Worm (Caenorhabditis elegans) whole organism, late embryonic: ENCODE results near the gene hst-6.

Experiments
- C38D4.7 ChIP-seq: fragments of 200-800 bp; sonication (Bioruptor generic); optimal IDR thresholded peaks from 2 replicates; lab custom pipeline; 2018; ENCODE audit warnings: mild to moderate bottlenecking, missing genetic modification characterization, moderate library complexity, missing compliant biosample characterization
- K02D7.2 ChIP-seq: sonication (generic microtip); optimal IDR thresholded peaks from 2 replicates; lab custom pipeline; 2017; ENCODE audit warnings: mild to moderate bottlenecking, missing genetic modification characterization, missing compliant biosample characterization
- K09A11.1 ChIP-seq: sonication (generic microtip); optimal IDR thresholded peaks from 2 replicates; lab custom pipeline; 2017; ENCODE audit warnings: antibody characterized with exemption, mild to moderate bottlenecking, missing genetic modification characterization, missing compliant biosample characterization; ENCODE audit not compliant: insufficient read depth
- T23F11.4 ChIP-seq: fragments of 200-800 bp; sonication (Bioruptor generic); optimal IDR thresholded peaks from 2 replicates; lab custom pipeline; 2018; ENCODE audit warnings: mild to moderate bottlenecking, missing genetic modification characterization, missing compliant biosample characterization
- ceh-18 ChIP-seq: sonication (generic microtip); optimal IDR thresholded peaks from 2 replicates; lab custom pipeline; 2016; ENCODE audit warnings: missing genetic modification characterization, missing compliant biosample characterization
- ceh-2 ChIP-seq: sonication (generic microtip); optimal IDR thresholded peaks from 2 replicates; lab custom pipeline; 2016; ENCODE audit warnings: missing genotype, missing genetic modification characterization, missing compliant biosample characterization
- ceh-22 ChIP-seq: sonication (generic microtip); optimal IDR thresholded peaks from 2 replicates; lab custom pipeline; 2017; ENCODE audit warnings: missing biosample characterization, missing genetic modification characterization
- ceh-24 ChIP-seq: sonication (generic microtip); optimal IDR thresholded peaks from 2 replicates; lab custom pipeline; 2016; ENCODE audit warnings: mild to moderate bottlenecking, missing genetic modification characterization, missing compliant biosample characterization
- ceh-30 ChIP-seq: fragments of 150-350 bp; optimal IDR thresholded peaks from 2 replicates; lab custom pipeline; 2014; ENCODE audit warnings: missing biosample characterization, missing genetic modification characterization
- ceh-31 ChIP-seq: sonication (generic microtip); optimal IDR thresholded peaks from 2 replicates; lab custom pipeline; 2016; ENCODE audit warnings: missing genetic modification characterization, missing compliant biosample characterization
- ceh-34 ChIP-seq: sonication (generic microtip); optimal IDR thresholded peaks from 2 replicates; lab custom pipeline; 2016; ENCODE audit warnings: mild to moderate bottlenecking, missing genetic modification characterization, missing compliant biosample characterization
- ceh-48 ChIP-seq: sonication (generic microtip); optimal IDR thresholded peaks from 2 replicates; lab custom pipeline; 2016; ENCODE audit warnings: missing genetic modification characterization, inconsistent platforms, missing compliant biosample characterization
- ceh-6 ChIP-seq: fragments of 200-800 bp; sonication (Bioruptor generic); optimal IDR thresholded peaks from 2 replicates; lab custom pipeline; 2018; ENCODE audit warnings: mild to moderate bottlenecking, missing genetic modification characterization, missing compliant biosample characterization
- ceh-9 ChIP-seq: sonication (generic microtip); optimal IDR thresholded peaks from 2 replicates; lab custom pipeline; 2016; ENCODE audit warnings: mild to moderate bottlenecking, missing genetic modification characterization, inconsistent platforms, missing compliant biosample characterization
- che-1 ChIP-seq: sonication (generic microtip); optimal IDR thresholded peaks from 2 replicates; lab custom pipeline; 2016; ENCODE audit warnings: mild to moderate bottlenecking, missing genetic modification characterization, missing compliant biosample characterization
- elt-2 ChIP-seq: sonication (generic microtip); optimal IDR thresholded peaks from 2 replicates; lab custom pipeline; 2016; ENCODE audit warnings: missing genetic modification reagents, missing genetic modification characterization, missing compliant biosample characterization
- ets-4 ChIP-seq: sonication (generic microtip); optimal IDR thresholded peaks from 2 replicates; lab custom pipeline; 2016; ENCODE audit warnings: missing genetic modification characterization, missing compliant biosample characterization
- eyg-1 ChIP-seq: sonication (generic microtip); optimal IDR thresholded peaks from 2 replicates; lab custom pipeline; 2016; ENCODE audit warnings: missing genotype, missing genetic modification characterization, missing compliant biosample characterization
- fkh-10 ChIP-seq: fragments of 150-350 bp; optimal IDR thresholded peaks from 2 replicates; lab custom pipeline; 2014; ENCODE audit warnings: missing biosample characterization, missing genetic modification reagents, missing genetic modification characterization
- gmeb-2 ChIP-seq: sonication (generic microtip); optimal IDR thresholded peaks from 2 replicates; lab custom pipeline; 2016; ENCODE audit warnings: missing genetic modification characterization, inconsistent platforms, missing compliant biosample characterization
- hlh-13 ChIP-seq: fragments of 200-800 bp; sonication (Bioruptor generic); optimal IDR thresholded peaks from 2 replicates; lab custom pipeline; 2018; ENCODE audit warnings: mild to moderate bottlenecking, missing genetic modification characterization, missing compliant biosample characterization
- hlh-15 ChIP-seq: sonication (generic microtip); optimal IDR thresholded peaks from 2 replicates; lab custom pipeline; 2016; ENCODE audit warnings: missing genetic modification characterization, missing compliant biosample characterization
- hlh-30 ChIP-seq: sonication (generic microtip); optimal IDR thresholded peaks from 2 replicates; lab custom pipeline; 2017; ENCODE audit warnings: antibody characterized with exemption, missing genetic modification characterization, missing compliant biosample characterization; ENCODE audit not compliant: insufficient read depth
- hlh-6 ChIP-seq: sonication (generic microtip); optimal IDR thresholded peaks from 2 replicates; lab custom pipeline; 2016; ENCODE audit warnings: missing genotype, missing genetic modification characterization, missing compliant biosample characterization
- hlh-8 ChIP-seq: sonication (generic microtip); optimal IDR thresholded peaks from 2 replicates; lab custom pipeline; 2016; ENCODE audit warnings: missing genotype, missing genetic modification characterization, missing compliant biosample characterization
- mec-3 ChIP-seq: sonication (generic microtip); optimal IDR thresholded peaks from 2 replicates; lab custom pipeline; 2016; ENCODE audit warnings: borderline replicate concordance, missing genetic modification characterization, missing compliant biosample characterization
- nfya-1 ChIP-seq: sonication (generic microtip); optimal IDR thresholded peaks from 2 replicates; lab custom pipeline; 2017; ENCODE audit warnings: missing genetic modification characterization, mild to moderate bottlenecking, missing compliant biosample characterization, antibody characterized with exemption, moderate library complexity
- nhr-232 ChIP-seq: sonication (generic microtip); optimal IDR thresholded peaks from 2 replicates; lab custom pipeline; 2016; ENCODE audit warnings: missing genetic modification characterization, missing compliant biosample characterization
- pag-3 ChIP-seq: sonication (generic microtip); optimal IDR thresholded peaks from 2 replicates; lab custom pipeline; 2016; ENCODE audit warnings: missing compliant biosample characterization, missing genetic modification characterization, borderline replicate concordance
- pax-1 ChIP-seq: fragments of 150-350 bp; optimal IDR thresholded peaks from 2 replicates; lab custom pipeline; 2014; ENCODE audit warnings: missing biosample characterization, missing genetic modification characterization
- pha-2 ChIP-seq: sonication (generic microtip); optimal IDR thresholded peaks from 2 replicates; lab custom pipeline; 2017; ENCODE audit warnings: mild to moderate bottlenecking, missing genetic modification characterization, missing compliant biosample characterization
- pha-4 ChIP-seq: fragments of 150-350 bp; optimal IDR thresholded peaks from 2 replicates; lab custom pipeline; 2018; ENCODE audit warnings: missing biosample characterization, missing genetic modification reagents, missing genetic modification characterization
- ref-2 ChIP-seq: sonication (generic microtip); optimal IDR thresholded peaks from 2 replicates; lab custom pipeline; 2016; ENCODE audit warnings: missing genetic modification characterization, missing compliant biosample characterization
- rnt-1 ChIP-seq: sonication (generic microtip); optimal IDR thresholded peaks from 2 replicates; lab custom pipeline; 2016; ENCODE audit warnings: missing genetic modification characterization, missing compliant biosample characterization
- sdc-2 ChIP-seq: sonication (generic microtip); optimal IDR thresholded peaks from 2 replicates; lab custom pipeline; 2016; ENCODE audit warnings: missing genotype, missing genetic modification characterization, missing compliant biosample characterization
- sox-2 ChIP-seq: fragments of 200-800 bp; sonication (Bioruptor generic); IDR thresholded peaks from 2 replicates; pipeline ENCODE4 v1.3.6; 2022; ENCODE audit warnings: missing genetic modification reagents, missing genetic modification characterization, missing compliant biosample characterization
- sox-4 ChIP-seq: sonication (generic microtip); optimal IDR thresholded peaks from 2 replicates; lab custom pipeline; 2017; ENCODE audit warnings: mild to moderate bottlenecking, missing genetic modification characterization, inconsistent platforms, missing compliant biosample characterization
- tbx-2 ChIP-seq: sonication (generic microtip); optimal IDR thresholded peaks from 2 replicates; lab custom pipeline; 2016; ENCODE audit warnings: missing genetic modification characterization, missing compliant biosample characterization
- tbx-7 ChIP-seq: sonication (generic microtip); optimal IDR thresholded peaks from 2 replicates; lab custom pipeline; 2016; ENCODE audit warnings: missing genotype, missing genetic modification characterization, missing compliant biosample characterization
- ttx-3 ChIP-seq: sonication (generic microtip); optimal IDR thresholded peaks from 2 replicates; lab custom pipeline; 2016; ENCODE audit warnings: missing genetic modification reagents, missing genetic modification characterization, missing compliant biosample characterization
- unc-3 ChIP-seq, 2 experiments: fragments of 200-800 bp in 1 of 2; sonication (Bioruptor generic) in 1 of 2; sonication (generic microtip) in 1 of 2; conservative IDR thresholded peaks in 1 of 2; optimal IDR thresholded peaks in 1 of 2; 2 replicates each; pipeline versions ENCODE4 v1.3.6 to Lab custom; 2016 to 2022; ENCODE audit warnings: missing compliant biosample characterization in 2 of 2, missing genetic modification characterization in 2 of 2, missing genetic modification reagents in 1 of 2
- unc-42 ChIP-seq: sonication (generic microtip); optimal IDR thresholded peaks from 2 replicates; lab custom pipeline; 2016; ENCODE audit warnings: missing genotype, missing genetic modification characterization, missing compliant biosample characterization
- unc-55 ChIP-seq: sonication (generic microtip); optimal IDR thresholded peaks from 2 replicates; lab custom pipeline; 2017; ENCODE audit warnings: missing biosample characterization, missing genetic modification reagents, missing genetic modification characterization
- unc-86 ChIP-seq: sonication (generic microtip); optimal IDR thresholded peaks from 2 replicates; lab custom pipeline; 2016; ENCODE audit warnings: missing genetic modification characterization, missing compliant biosample characterization

hst-6 gene

ce11 chrX:5243382-5243979, 31.9 kb upstream of the hst-6 start, which contains the start of gene mtm-5:
Gene mtm-5, minus strand, starts transcription at chrX:5243408.
- TF ChIP-seq unc-42 (peak; percentile 33), sox-2 (GFP tag; lab: Robert Waterston, UW) (peak; percentile 1; the same call in 1 of the 2 replicates), nfya-1 (no peak)
- TF ChIP-seq, all 69 proteins: peak for 2

- no peak for TF ChIP-seq nhr-232
- TF ChIP-seq sdc-2 (tag; lab: Kevin White, UChicago): peak; percentile 37
- no peak for TF ChIP-seq ceh-18 (tag; lab: Kevin White, UChicago)
- no peak for TF ChIP-seq C38D4.7 (GFP tag; lab: Kevin White, UChicago)
- TF ChIP-seq tbx-2: peak; percentile 39
- TF ChIP-seq unc-55 (GFP tag; lab: Kevin White, UChicago): peak; percentile 60
- peak; percentile 6 for TF ChIP-seq ref-2 (tag; lab: Kevin White, UChicago)
- TF ChIP-seq elt-2: peak; percentile 52
- no peak for TF ChIP-seq unc-3 (GFP tag; conservative IDR thresholded peaks at IDR 0.05; lab: Robert Waterston, UW)
- TF ChIP-seq unc-3 (tag; optimal IDR thresholded peaks at IDR 0.05; lab: Kevin White, UChicago): no peak
- TF ChIP-seq ceh-31 (tag; lab: Kevin White, UChicago): peak; percentile 3
- peak; percentile 39 for TF ChIP-seq rnt-1
- no peak for TF ChIP-seq K09A11.1 (tag; lab: Kevin White, UChicago)
- peak; percentile 32 for TF ChIP-seq unc-42
- no peak for TF ChIP-seq ceh-6 (GFP tag; lab: Kevin White, UChicago)
- peak; percentile 18 for TF ChIP-seq ttx-3 (tag; lab: Kevin White, UChicago)
- peak; percentile 53 for TF ChIP-seq nfya-1
- peak; percentile 23 for TF ChIP-seq ceh-34 (tag; lab: Kevin White, UChicago)
These were observed 31.3 kb upstream of the hst-6 start, which contains the start of gene Y34B4A.7 for ce11 chrX:5244041-5244440. Gene Y34B4A.7, plus strand, starts transcription at chrX:5244337.

ce11 chrX:5248754-5249153, 26.6 kb upstream of the hst-6 start:
- TF ChIP-seq hlh-6 (tag; lab: Kevin White, UChicago) (no peak), pax-1 (tag; lab: Kevin White, UChicago) (no peak), fkh-10 (GFP tag; lab: Kevin White, UChicago) (no peak), che-1 (tag; lab: Kevin White, UChicago) (no peak), mec-3 (no peak), pha-4 (tag; lab: Kevin White, UChicago) (no peak), pha-2 (no peak), C38D4.7 (GFP tag; lab: Kevin White, UChicago) (no peak), pag-3 (tag; lab: Kevin White, UChicago) (no peak), ceh-31 (tag; lab: Kevin White, UChicago) (no peak), gmeb-2 (tag; lab: Kevin White, UChicago) (no peak), ceh-22 (no peak), ets-4 (tag; lab: Kevin White, UChicago) (no peak), hlh-15 (tag; lab: Kevin White, UChicago) (no peak)

ce11 chrX:5249603-5250002, 25.8 kb upstream of the hst-6 start, which contains the start of gene Y34B4A.10:
Gene Y34B4A.10, plus strand, starts transcription at chrX:5249903.
- TF ChIP-seq ceh-24 (tag; lab: Kevin White, UChicago) (no peak), hlh-8 (tag; lab: Kevin White, UChicago) (no peak), pha-4 (tag; lab: Kevin White, UChicago) (no peak), ceh-48 (tag; lab: Kevin White, UChicago) (no peak), ceh-30 (tag; lab: Kevin White, UChicago) (no peak), sox-4 (no peak), hlh-30 (tag; lab: Kevin White, UChicago) (no peak), ceh-31 (tag; lab: Kevin White, UChicago) (no peak), nfya-1 (no peak), unc-86 (no peak), sdc-2 (tag; lab: Kevin White, UChicago) (no peak), hlh-13 (no peak), T23F11.4 (GFP tag; lab: Kevin White, UChicago) (no peak), C38D4.7 (GFP tag; lab: Kevin White, UChicago) (no peak), tbx-7 (tag; lab: Kevin White, UChicago) (no peak), K02D7.2 (tag; lab: Kevin White, UChicago) (no peak), eyg-1 (tag; lab: Kevin White, UChicago) (no peak), ceh-9 (tag; lab: Kevin White, UChicago) (no peak), ceh-2 (tag; lab: Kevin White, UChicago) (no peak), pha-2 (no peak)
